Fruit fly (Drosophila melanogaster): ENCODE measurements around the gene CG31677.
A peak's percentile ranks its signal among the peaks of the same experiment; 100 is the strongest.

CG31677 gene

DNA sequence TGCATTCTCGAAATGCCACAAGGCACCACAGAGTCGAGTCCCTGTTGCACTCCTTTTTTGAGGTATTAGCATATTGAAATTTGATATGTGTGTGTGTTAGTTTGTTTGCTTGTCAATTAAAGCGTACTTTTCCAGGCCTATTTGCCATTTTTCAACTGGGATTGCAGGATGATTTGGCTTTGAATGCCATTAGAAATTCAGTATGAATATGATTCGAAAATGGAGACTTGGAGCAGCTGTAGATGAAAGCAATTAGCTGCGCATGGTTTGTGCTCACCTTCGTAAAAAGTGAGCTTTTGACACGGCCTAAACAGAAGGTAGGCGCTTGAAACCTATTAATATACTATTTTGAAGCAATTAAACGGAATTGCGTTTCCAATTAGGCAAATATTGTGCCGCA lies at the start of gene CG31677:
CG31677 (minus strand) TSS at position 101 of the 400 bp plus-strand sequence.
- TF ChIP-seq CG17801 (GFP tag; optimal IDR thresholded peaks at IDR 0.05; ENCODE audit: partially characterized antibody) = no peak

DNA sequence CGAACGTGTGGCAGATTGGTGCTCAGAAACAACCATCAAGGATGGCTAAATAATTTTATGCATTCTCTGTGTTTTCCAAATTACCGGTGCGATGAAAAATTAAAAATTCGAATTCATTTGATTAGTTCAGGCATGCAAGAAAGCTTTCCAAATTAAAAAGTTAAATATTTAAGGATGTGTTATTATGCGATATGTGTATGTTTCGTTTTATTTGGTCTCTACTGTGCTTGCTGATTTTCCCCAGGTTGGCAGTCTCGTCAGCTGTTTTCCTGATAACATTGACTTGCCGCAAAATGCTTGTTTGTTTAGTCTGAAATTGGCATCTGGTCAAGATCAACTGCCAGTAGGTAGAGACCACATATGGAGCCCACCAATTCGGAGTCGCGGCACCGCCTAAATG lies 45.9 kb upstream of the CG31677 start, which contains the start of gene CG2611:
CG2611 (plus strand) TSS at position 299 of the 400 bp plus-strand sequence.
- peak; percentile 14 for TF ChIP-seq CG17801 (GFP tag; optimal IDR thresholded peaks at IDR 0.05; ENCODE audit: partially characterized antibody)

DNA sequence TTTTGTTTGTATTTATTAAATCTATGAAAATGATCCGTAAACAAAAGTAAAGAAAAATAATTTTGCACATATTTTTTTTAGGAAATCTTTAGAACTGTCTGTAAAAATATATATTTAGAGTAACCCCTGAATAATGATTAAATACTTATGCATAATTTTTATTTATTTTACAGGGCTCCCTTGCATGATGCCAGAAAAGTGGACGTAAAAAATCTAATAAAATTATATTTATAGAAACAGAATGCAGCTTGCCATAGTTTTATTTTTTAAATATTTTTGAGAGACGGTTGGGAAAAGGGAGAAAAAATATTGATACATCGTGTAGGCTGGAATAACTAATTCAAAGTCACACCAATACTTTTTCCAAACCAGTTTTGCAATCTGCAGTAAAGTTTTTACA lies 44.6 kb upstream of the CG31677 start, which contains the start of gene CG18810:
CG18810 (plus strand) TSS at position 301 of the 400 bp plus-strand sequence.
- TF ChIP-seq CG17801 (GFP tag; optimal IDR thresholded peaks at IDR 0.05; ENCODE audit: partially characterized antibody) = no peak

DNA sequence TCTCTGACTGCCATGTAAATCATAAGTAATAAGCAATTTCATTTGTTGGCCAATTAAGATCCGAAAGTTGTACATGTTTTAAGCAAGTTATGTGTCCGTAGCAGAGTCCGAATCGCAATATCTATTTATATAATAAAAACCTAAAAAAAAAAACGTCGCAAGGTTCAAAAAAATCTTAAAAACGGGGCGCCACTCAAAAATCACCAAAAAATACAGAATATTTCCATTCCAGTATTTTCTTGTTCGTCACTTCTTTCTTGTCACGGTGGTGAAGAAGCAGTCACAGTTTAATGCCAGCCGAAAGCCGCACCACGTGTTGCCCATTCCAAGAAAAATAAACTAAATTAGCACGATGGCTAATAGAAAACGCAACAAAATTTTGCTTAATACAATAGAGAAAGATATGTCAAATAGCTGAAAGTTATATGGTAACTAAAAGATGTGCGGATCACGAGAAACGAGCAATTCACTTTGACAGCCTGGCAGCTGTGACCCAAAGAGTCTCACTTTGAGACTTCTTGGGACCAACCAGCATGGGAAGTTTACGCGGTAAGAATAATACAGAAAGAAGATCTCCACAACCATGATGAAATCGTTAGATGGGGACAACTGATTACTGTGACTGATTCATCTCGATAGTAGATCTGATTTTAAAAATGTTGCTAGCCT lies 43.4 kb upstream of the CG31677 start:
- no peak for TF ChIP-seq CG17801 (GFP tag; optimal IDR thresholded peaks at IDR 0.05; ENCODE audit: partially characterized antibody)

DNA sequence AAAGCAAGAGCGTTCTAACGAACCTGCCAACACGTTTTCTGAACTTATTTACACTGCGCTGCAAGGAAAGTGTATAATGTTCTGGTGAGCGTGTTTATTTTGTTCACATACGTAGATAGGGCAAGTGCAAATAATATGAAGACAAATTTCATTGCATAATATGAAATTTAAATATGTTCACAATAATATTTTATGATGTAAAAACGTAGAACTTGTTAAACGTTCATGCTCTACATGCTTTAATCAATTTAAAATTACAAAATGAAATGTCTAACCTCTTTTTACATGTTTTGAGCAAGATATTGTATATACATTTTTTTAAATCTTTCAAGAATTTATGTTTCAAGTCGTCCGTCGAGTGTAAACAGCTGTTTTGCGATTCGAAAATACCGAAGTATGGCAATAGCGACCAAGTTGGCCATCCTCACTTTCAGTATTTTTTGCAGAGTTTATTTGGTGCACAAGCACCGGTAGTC lies 41.4 kb upstream of the CG31677 start, which contains the start of the genes phr6-4 and CG2608:
phr6-4 (minus strand) TSS at position 398 of the 476 bp plus-strand sequence.
CG2608 (plus strand) TSS at position 429 of the 476 bp plus-strand sequence.
- TF ChIP-seq CG17801 (GFP tag; optimal IDR thresholded peaks at IDR 0.05; ENCODE audit: partially characterized antibody) = peak; percentile 92

DNA sequence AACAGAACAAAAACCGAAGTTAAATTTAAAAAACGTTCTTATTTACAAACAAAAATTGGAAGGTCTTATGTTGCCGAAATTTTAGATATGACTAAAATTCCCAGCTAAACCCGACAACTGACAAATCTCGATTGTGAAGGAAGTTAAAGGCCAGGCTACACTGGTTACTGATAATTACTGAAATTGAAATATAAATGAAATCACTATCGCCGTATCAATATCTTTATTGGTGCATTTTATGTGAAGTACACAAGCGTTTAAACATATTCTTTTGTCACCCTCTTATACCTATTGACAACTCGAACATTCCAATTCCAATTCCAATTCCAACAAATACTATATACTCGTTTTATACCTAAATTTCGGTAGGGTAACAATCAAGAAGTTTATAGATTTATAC lies 39.1 kb upstream of the CG31677 start, which contains the start of gene CG17470:
CG17470 (minus strand) TSS at position 101 of the 400 bp plus-strand sequence.
- TF ChIP-seq CG17801 (GFP tag; optimal IDR thresholded peaks at IDR 0.05; ENCODE audit: partially characterized antibody) = no peak

DNA sequence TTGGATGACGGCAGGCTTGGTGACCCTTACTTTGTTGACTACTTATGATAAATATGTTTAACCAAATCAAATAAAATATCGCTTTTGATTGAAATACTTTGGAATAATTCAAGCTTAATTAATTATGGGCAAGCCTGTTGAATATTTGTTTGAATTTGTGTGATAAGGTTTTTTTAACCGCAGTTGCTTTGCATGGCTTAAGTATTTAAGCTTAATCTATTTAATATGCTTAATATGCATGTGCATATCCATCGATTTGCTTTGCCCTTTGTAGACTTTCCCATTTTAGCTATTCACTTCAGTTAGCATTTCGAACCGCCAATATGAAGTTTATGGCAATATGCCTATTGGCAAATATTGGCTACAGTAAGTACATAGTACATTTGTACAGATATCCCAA lies 36.6 kb upstream of the CG31677 start, which contains the start of gene Sfp38D:
Sfp38D (plus strand) TSS at position 301 of the 400 bp plus-strand sequence.
- TF ChIP-seq CG17801 (GFP tag; optimal IDR thresholded peaks at IDR 0.05; ENCODE audit: partially characterized antibody) = no peak

DNA sequence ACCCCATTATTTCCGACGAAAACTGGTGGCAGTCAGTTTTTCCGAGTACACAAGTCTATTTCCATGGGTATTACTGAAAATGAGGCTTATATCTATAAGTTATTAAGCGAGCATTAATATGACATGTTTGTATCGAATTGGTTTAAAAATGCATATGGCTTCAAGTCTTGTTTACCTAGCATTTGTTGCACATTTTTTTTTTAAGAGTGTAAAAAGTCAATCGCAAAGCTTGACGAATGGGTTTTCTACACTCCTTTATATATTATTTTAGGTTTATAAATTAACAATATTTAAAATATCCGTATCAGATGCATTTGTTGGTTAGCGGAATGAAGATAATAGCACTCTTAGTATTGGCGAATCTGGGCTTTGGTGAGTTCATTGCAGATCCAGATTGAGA lies 35.8 kb upstream of the CG31677 start, which contains the start of gene CG31680:
CG31680 (plus strand) TSS at position 301 of the 400 bp plus-strand sequence.
- TF ChIP-seq CG17801 (GFP tag; optimal IDR thresholded peaks at IDR 0.05; ENCODE audit: partially characterized antibody) = no peak

DNA sequence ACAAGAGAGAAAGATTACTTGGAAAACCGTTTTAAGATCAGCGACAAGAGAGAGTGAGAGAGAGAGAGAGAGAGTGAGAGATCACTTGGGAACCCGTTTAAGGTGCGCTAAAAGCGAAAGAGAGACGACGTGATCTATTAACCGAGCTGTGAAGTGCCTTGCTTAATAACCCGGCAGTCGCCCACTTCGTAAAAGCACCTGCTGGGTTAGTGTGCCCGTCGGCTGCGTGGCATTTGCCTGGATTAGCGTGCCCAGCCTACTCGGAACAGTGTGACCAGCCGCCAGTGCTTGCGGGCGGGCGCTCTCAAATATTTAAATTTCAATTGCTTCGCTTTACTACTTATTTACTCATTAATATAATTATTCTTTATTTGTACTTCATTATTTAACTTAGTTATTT lies 34.4 kb upstream of the CG31677 start:
- TF ChIP-seq CG17801 (GFP tag; optimal IDR thresholded peaks at IDR 0.05; ENCODE audit: partially characterized antibody) = no peak

DNA sequence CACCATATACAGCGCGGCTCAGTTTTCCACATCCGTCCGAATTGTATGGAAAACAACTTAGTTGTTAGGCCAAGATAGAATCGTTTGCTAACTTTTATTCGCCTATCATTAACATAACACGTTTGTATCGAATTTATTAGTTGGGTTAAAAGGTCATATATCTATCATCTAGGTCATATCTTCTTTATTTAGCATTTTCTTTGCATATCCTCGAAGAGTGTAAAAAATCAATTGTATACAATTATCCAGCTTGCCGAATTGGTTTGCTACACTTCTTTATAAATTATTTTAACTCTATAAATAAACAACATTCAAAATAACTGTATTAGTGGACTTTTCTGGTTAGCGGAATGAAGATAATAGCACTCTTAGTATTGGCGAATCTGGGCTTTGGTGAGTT lies 30.2 kb upstream of the CG31677 start, which contains the start of gene CG17472:
CG17472 (plus strand) TSS at position 301 of the 400 bp plus-strand sequence.
- no peak for TF ChIP-seq CG17801 (GFP tag; optimal IDR thresholded peaks at IDR 0.05; ENCODE audit: partially characterized antibody)

DNA sequence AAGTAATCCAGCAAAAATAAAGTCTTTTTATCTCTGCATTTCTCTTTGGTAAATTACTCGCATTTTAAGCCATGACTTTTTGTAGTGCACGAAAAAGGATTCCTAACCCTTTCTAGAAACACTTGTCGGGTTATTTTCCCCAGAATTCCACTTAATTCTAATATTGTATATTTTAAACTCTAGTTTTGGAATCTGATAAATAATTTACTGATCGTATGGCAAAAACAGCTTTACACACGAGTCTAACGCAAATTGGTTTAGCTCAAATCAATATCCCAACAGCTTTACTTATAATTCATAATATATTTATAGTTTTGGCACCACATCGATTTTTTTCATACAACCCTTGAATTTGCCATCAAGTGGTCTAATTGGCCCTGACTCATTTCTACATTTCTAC lies 10.2 kb upstream of the CG31677 start, which contains the start of gene CG15475:
CG15475 (plus strand) TSS at position 301 of the 400 bp plus-strand sequence.
- no peak for TF ChIP-seq CG17801 (GFP tag; optimal IDR thresholded peaks at IDR 0.05; ENCODE audit: partially characterized antibody)

DNA sequence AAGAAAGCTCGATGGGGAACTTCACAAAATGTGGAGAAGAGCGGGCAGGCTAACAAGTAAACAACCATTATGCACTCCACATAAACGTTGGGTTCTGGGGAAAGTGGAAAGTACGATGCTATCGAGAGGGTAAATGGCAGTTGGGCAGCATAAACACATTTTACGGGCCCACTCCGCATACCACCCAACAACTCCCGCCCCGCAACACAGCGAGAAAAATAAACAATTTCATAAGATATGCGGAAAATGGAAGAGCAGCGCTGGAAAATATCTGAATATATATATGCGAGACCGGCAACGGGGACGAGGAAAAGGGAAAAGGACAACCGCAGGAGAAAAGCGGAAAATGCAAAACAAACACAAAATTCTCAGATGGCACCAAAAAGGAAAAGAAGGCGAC lies 2.7 kb downstream of the CG31677 start:
- TF ChIP-seq CG17801 (GFP tag; optimal IDR thresholded peaks at IDR 0.05; ENCODE audit: partially characterized antibody) = no peak

DNA sequence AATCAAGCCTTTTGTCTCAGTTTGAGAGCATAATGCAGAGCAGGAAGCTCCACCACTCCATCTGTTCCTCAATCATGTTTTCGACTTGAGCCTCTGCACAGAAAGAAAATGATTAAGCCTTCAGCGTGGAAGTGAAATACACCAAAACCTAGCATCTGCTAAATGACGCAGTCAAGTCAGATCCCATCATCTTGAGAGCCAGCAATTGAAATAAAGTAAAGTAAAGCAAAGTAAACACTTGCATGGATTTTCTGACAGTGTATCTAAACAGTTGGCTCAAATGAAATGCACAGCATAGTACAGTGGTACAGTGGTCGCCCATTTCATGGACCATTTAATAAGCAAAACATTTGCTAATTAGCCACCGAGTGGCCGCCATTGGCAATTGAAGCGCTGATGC lies 6.3 kb downstream of the CG31677 start:
- TF ChIP-seq CG17801 (GFP tag; optimal IDR thresholded peaks at IDR 0.05; ENCODE audit: partially characterized antibody) = no peak

DNA sequence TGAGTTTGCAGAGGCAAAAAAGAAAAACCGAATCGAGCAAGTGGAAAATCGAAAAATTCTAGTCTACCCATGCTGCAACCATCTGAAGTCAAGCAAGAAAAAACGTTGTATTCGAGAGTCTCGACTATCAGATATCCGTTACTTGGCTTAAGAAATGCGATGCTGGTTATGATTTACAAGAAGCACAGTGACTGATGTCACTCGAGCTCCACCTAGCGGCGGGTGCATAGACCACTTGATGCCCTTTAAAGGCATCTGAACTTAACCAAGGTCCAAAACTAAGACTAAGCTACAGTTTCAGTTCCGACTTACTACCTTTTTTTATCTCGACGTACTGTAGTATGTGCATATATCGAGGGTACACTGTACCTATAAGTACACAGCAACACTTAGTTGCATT lies 28.1 kb downstream of the CG31677 start:
- no peak for TF ChIP-seq CG17801 (GFP tag; optimal IDR thresholded peaks at IDR 0.05; ENCODE audit: partially characterized antibody)

DNA sequence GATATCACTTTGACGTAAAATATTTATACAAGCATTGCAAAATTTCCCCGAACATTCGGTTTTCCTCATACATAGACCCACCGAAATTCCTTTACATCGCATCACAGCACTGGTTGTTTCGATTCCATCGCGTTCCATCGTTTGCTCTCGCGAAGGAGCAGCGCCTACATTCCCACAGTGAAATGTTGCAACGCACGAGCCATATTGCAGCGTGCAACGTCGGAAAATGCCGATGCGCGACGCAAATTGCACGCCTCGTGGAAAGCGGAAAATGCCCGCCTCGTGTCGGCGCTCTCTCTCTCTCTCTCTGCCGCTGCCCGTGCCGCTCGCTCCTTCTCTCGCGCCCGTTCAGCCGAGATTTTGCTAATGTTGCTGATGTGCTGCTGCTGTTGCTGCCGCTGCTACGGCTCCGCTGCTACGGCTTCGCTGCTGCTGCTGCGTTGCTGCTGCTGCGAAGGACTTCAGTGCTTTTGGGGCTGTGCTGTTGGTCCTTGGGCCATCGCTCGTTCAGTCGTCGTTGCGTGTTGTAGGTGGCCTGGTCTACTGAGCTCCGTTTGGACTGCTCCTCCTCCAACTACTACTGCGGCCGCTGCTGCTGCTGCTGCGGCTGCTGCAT lies 42.1 kb downstream of the CG31677 start:
- TF ChIP-seq CG17801 (GFP tag; optimal IDR thresholded peaks at IDR 0.05; ENCODE audit: partially characterized antibody) = no peak
